Fruit fly (Drosophila melanogaster): ENCODE data around the gene Es2.

dm6 chrX:8473339-8473887, 12.1 kb downstream of the Es2 start, which contains the start of gene Cp7Fb:
- TF ChIP-seq Mnt (GFP tag; optimal IDR thresholded peaks at IDR 0.05) (no peak), CG14711 (tag; optimal IDR thresholded peaks at IDR 0.05) (peak; percentile 35), CG11617 (GFP tag; optimal IDR thresholded peaks at IDR 0.05) (no peak)
